Worm (Caenorhabditis elegans) whole organism, L4/young adult: ENCODE measurements around the gene unc-2.
A peak's percentile ranks its signal among the peaks of the same experiment; 100 is the strongest.

Source experiments
- W03F9.2 ChIP-seq: fragments of 150-350 bp; optimal IDR thresholded peaks from 2 replicates; lab custom pipeline; 2014; ENCODE audit warnings: missing biosample characterization, missing genetic modification characterization
- dao-5 ChIP-seq: sonication (generic microtip); optimal IDR thresholded peaks from 2 replicates; lab custom pipeline; 2016; ENCODE audit warnings: missing genotype, missing genetic modification characterization, moderate library complexity, missing compliant biosample characterization
- him-1 ChIP-seq: sonication (generic microtip); optimal IDR thresholded peaks from 2 replicates; lab custom pipeline; 2016; ENCODE audit warnings: missing genotype, missing genetic modification reagents, missing genetic modification characterization, missing compliant biosample characterization

unc-2 gene

ce11 chrX:2763476-2764268, at the start of gene unc-2:
unc-2 (minus strand) TSS chrX:2763526.
- TF ChIP-seq W03F9.2 (no peak), dao-5 (tag; lab: Kevin White, UChicago) (no peak), him-1 (tag; lab: Kevin White, UChicago) (no peak)

- TF ChIP-seq him-1 (tag; lab: Kevin White, UChicago) (peak; percentile 96), dao-5 (tag; lab: Kevin White, UChicago) (no peak), W03F9.2 (peak; percentile 74)
Observed at ce11 chrX:2809611-2810010, 46.3 kb upstream of the unc-2 start, which contains the start of gene C14A11.9. C14A11.9 (minus strand) TSS chrX:2809637.

ce11 chrX:2807390-2807789, 44.1 kb upstream of the unc-2 start, which contains the start of gene C14A11.5:
C14A11.5 (minus strand) TSS chrX:2807528.
- TF ChIP-seq him-1 (tag; lab: Kevin White, UChicago) (no peak), W03F9.2 (no peak), dao-5 (tag; lab: Kevin White, UChicago) (no peak)

ce11 chrX:2802562-2803165, 39.3 kb upstream of the unc-2 start, which contains the start of gene C14A11.2:
C14A11.2 (plus strand) TSS chrX:2803112.
- TF ChIP-seq W03F9.2 (no peak), dao-5 (tag; lab: Kevin White, UChicago) (no peak), him-1 (tag; lab: Kevin White, UChicago) (no peak)

ce11 chrX:2795054-2795453, 31.7 kb upstream of the unc-2 start:
- no peak for TF ChIP-seq W03F9.2
- TF ChIP-seq dao-5 (tag; lab: Kevin White, UChicago), result no peak

- no peak for TF ChIP-seq him-1 (tag; lab: Kevin White, UChicago)
- no peak for TF ChIP-seq W03F9.2
- TF ChIP-seq dao-5 (tag; lab: Kevin White, UChicago), result no peak
Observed at ce11 chrX:2794324-2794723, 31.0 kb upstream of the unc-2 start.

- TF ChIP-seq dao-5 (tag; lab: Kevin White, UChicago) (no peak), him-1 (tag; lab: Kevin White, UChicago) (no peak), W03F9.2 (no peak)
Observed at ce11 chrX:2793527-2793926, 30.2 kb upstream of the unc-2 start.

ce11 chrX:2777973-2778372, 14.6 kb upstream of the unc-2 start:
- no peak for TF ChIP-seq W03F9.2
- no peak for TF ChIP-seq him-1 (tag; lab: Kevin White, UChicago)
- no peak for TF ChIP-seq dao-5 (tag; lab: Kevin White, UChicago)

- no peak for TF ChIP-seq W03F9.2
- TF ChIP-seq him-1 (tag; lab: Kevin White, UChicago), result no peak
- TF ChIP-seq dao-5 (tag; lab: Kevin White, UChicago), result no peak
Observed at ce11 chrX:2776955-2777354, 13.6 kb upstream of the unc-2 start.

ce11 chrX:2771742-2772141, 8.4 kb upstream of the unc-2 start, which contains the start of gene cgef-1:
cgef-1 (plus strand) TSS chrX:2772042.
- TF ChIP-seq dao-5 (tag; lab: Kevin White, UChicago) (no peak), W03F9.2 (no peak), him-1 (tag; lab: Kevin White, UChicago) (no peak)

- TF ChIP-seq him-1 (tag; lab: Kevin White, UChicago), result no peak
- TF ChIP-seq W03F9.2, result no peak
- no peak for TF ChIP-seq dao-5 (tag; lab: Kevin White, UChicago)
Observed at ce11 chrX:2769685-2770084, 6.4 kb upstream of the unc-2 start, which contains the start of gene F55F1.2. F55F1.2 (minus strand) TSS chrX:2770060.

- TF ChIP-seq W03F9.2 (no peak), dao-5 (tag; lab: Kevin White, UChicago) (no peak), him-1 (tag; lab: Kevin White, UChicago) (no peak)
Observed at ce11 chrX:2764278-2764677, 952 bp upstream of the unc-2 start.

ce11 chrX:2754036-2754941, 9.0 kb downstream of the unc-2 start:
- TF ChIP-seq dao-5 (tag; lab: Kevin White, UChicago) (no peak), W03F9.2 (no peak), him-1 (tag; lab: Kevin White, UChicago) (no peak)
